Fruit fly (Drosophila melanogaster) whole organism, embryonic: ENCODE results near the gene CG31213.

Experiments
- Abd-B ChIP-seq: fragments of 200-800 bp; sonication (Bioruptor generic); optimal IDR thresholded peaks from 2 replicates; lab custom pipeline; 2018; ENCODE audit warnings: missing biosample characterization, mild to moderate bottlenecking, missing genetic modification characterization, moderate library complexity
- Ada2b ChIP-seq: fragments of 200-800 bp; sonication (Bioruptor generic); IDR thresholded peaks from 2 replicates; pipeline ENCODE4 v1.3.6; 2022; ENCODE audit warnings: missing biosample characterization, missing genetic modification characterization
- CG10267 ChIP-seq: fragments of 200-800 bp; sonication (Bioruptor generic); optimal IDR thresholded peaks from 2 replicates; lab custom pipeline; 2018; ENCODE audit warnings: missing biosample characterization, mild to moderate bottlenecking, missing genetic modification characterization, moderate library complexity
- CG10543 ChIP-seq: fragments of 200-800 bp; sonication (Bioruptor generic); optimal IDR thresholded peaks from 3 replicates; lab custom pipeline; 2017; ENCODE audit warnings: missing biosample characterization, mild to moderate bottlenecking, missing genetic modification characterization, moderate library complexity
- CG11398 ChIP-seq: fragments of 200-800 bp; sonication (Bioruptor generic); optimal IDR thresholded peaks from 2 replicates; lab custom pipeline; 2016; ENCODE audit warnings: missing biosample characterization, missing genetic modification characterization
- CG11504 ChIP-seq: fragments of 200-800 bp; sonication (Bioruptor generic); optimal IDR thresholded peaks from 3 replicates; lab custom pipeline; 2019; ENCODE audit warnings: missing biosample characterization, mild to moderate bottlenecking, missing genetic modification characterization, moderate library complexity
- CG13123 ChIP-seq: fragments of 200-800 bp; sonication (Bioruptor generic); optimal IDR thresholded peaks from 2 replicates; lab custom pipeline; 2016; ENCODE audit warnings: missing biosample characterization, missing genetic modification characterization
- CG14050 ChIP-seq: fragments of 200-800 bp; sonication (Bioruptor generic); IDR thresholded peaks from 3 replicates; pipeline ENCODE4 v1.3.6; 2022; ENCODE audit warnings: missing biosample characterization, missing genetic modification characterization
- CG16815 ChIP-seq: fragments of 200-800 bp; sonication (Bioruptor generic); optimal IDR thresholded peaks from 3 replicates; lab custom pipeline; 2017; ENCODE audit warnings: missing biosample characterization, mild to moderate bottlenecking, missing genetic modification characterization
- CG2120 ChIP-seq: fragments of 200-800 bp; sonication (Bioruptor generic); optimal IDR thresholded peaks from 3 replicates; lab custom pipeline; 2016; ENCODE audit warnings: missing biosample characterization, missing genetic modification characterization
- CG3163 ChIP-seq: fragments of 200-800 bp; sonication (Bioruptor generic); optimal IDR thresholded peaks from 3 replicates; lab custom pipeline; 2016; ENCODE audit warnings: missing biosample characterization, missing genetic modification characterization
- CG32532 ChIP-seq: fragments of 200-800 bp; sonication (Bioruptor generic); IDR thresholded peaks from 2 replicates; pipeline ENCODE4 v1.3.6; 2022; ENCODE audit warnings: missing biosample characterization, missing genetic modification characterization
- CG5245 ChIP-seq: fragments of 200-800 bp; sonication (Bioruptor generic); optimal IDR thresholded peaks from 3 replicates; lab custom pipeline; 2016; ENCODE audit warnings: missing biosample characterization, missing genetic modification characterization
- CG6689 ChIP-seq: fragments of 200-800 bp; sonication (Bioruptor generic); IDR thresholded peaks from 2 replicates; pipeline ENCODE4 v1.3.6; 2022; ENCODE audit warnings: missing biosample characterization, missing genetic modification characterization
- CG7372 ChIP-seq: fragments of 200-800 bp; sonication (Bioruptor generic); IDR thresholded peaks from 2 replicates; pipeline ENCODE4 v1.3.6; 2022; ENCODE audit warnings: missing biosample characterization, missing genetic modification characterization
- CG8089 ChIP-seq: fragments of 200-800 bp; sonication (Bioruptor generic); optimal IDR thresholded peaks from 3 replicates; lab custom pipeline; 2016; ENCODE audit warnings: missing biosample characterization, missing genetic modification characterization
- CG9437 ChIP-seq: fragments of 200-800 bp; sonication (Bioruptor generic); optimal IDR thresholded peaks from 2 replicates; lab custom pipeline; 2018; ENCODE audit warnings: missing biosample characterization, mild to moderate bottlenecking, missing genetic modification characterization
- D19A ChIP-seq: fragments of 200-800 bp; optimal IDR thresholded peaks from 3 replicates; lab custom pipeline; 2019; ENCODE audit warnings: missing biosample characterization, mild to moderate bottlenecking, missing genetic modification characterization, moderate library complexity
- Ets65A ChIP-seq: fragments of 200-800 bp; sonication (Bioruptor generic); peaks from one replicate; lab custom pipeline; 2016; ENCODE audit warnings: missing biosample characterization, missing genetic modification characterization
- Gug ChIP-seq: fragments of 200-800 bp; sonication (Bioruptor generic); IDR thresholded peaks from 4 replicates; pipeline ENCODE4 v1.3.6; 2022; ENCODE audit warnings: missing biosample characterization, missing genetic modification characterization
- HLHmδ ChIP-seq: fragments of 200-800 bp; sonication (Bioruptor generic); optimal IDR thresholded peaks from 2 replicates; lab custom pipeline; 2018; ENCODE audit warnings: missing biosample characterization, mild to moderate bottlenecking, missing genetic modification characterization, moderate library complexity
- Hmr ChIP-seq: fragments of 200-800 bp; sonication (Bioruptor generic); optimal IDR thresholded peaks from 3 replicates; lab custom pipeline; 2017; ENCODE audit warnings: mild to moderate bottlenecking, missing biosample characterization, missing genetic modification reagents, missing genetic modification characterization
- Hmx ChIP-seq: fragments of 200-800 bp; sonication (Bioruptor generic); optimal IDR thresholded peaks from 2 replicates; lab custom pipeline; 2016; ENCODE audit warnings: missing biosample characterization, missing genetic modification characterization
- Hsf ChIP-seq: fragments of 200-800 bp; sonication (Bioruptor generic); optimal IDR thresholded peaks from 3 replicates; lab custom pipeline; 2016; ENCODE audit warnings: missing biosample characterization, missing genetic modification characterization
- Lim3 ChIP-seq: fragments of 200-800 bp; sonication (Bioruptor generic); IDR thresholded peaks from 2 replicates; pipeline ENCODE4 v1.3.6; 2022; ENCODE audit warnings: missing biosample characterization, missing genetic modification characterization
- Meics ChIP-seq: fragments of 200-800 bp; sonication (Bioruptor generic); optimal IDR thresholded peaks from 2 replicates; lab custom pipeline; 2017; ENCODE audit warnings: missing biosample characterization, mild to moderate bottlenecking, missing genetic modification characterization
- Opbp ChIP-seq: fragments of 200-800 bp; sonication (Bioruptor generic); IDR thresholded peaks from 3 replicates; pipeline ENCODE4 v1.3.6; 2022; ENCODE audit warnings: missing biosample characterization, missing genetic modification characterization; ENCODE audit not compliant: partially characterized antibody
- Pdp1 ChIP-seq, 2 experiments: fragments of 200-800 bp; sonication (Bioruptor generic); optimal IDR thresholded peaks; 3 replicates each; lab custom pipeline; 2016; ENCODE audit warnings: missing biosample characterization in 2 of 2, missing genetic modification characterization in 2 of 2, mild to moderate bottlenecking in 1 of 2, moderate library complexity in 1 of 2
- Ptx1 ChIP-seq: fragments of 200-800 bp; sonication (Bioruptor generic); IDR thresholded peaks from 2 replicates; pipeline ENCODE4 v1.3.6; 2022; ENCODE audit warnings: missing biosample characterization, missing genetic modification characterization
- Sox100B ChIP-seq: fragments of 200-800 bp; sonication (Bioruptor generic); optimal IDR thresholded peaks from 3 replicates; lab custom pipeline; 2018; ENCODE audit warnings: missing biosample characterization, mild to moderate bottlenecking, missing genetic modification characterization
- Sox102F ChIP-seq: fragments of 200-800 bp; sonication (Bioruptor generic); optimal IDR thresholded peaks from 2 replicates; lab custom pipeline; 2018; ENCODE audit warnings: missing biosample characterization, mild to moderate bottlenecking, missing genetic modification characterization, moderate library complexity
- Spps ChIP-seq: fragments of 200-800 bp; sonication (Bioruptor generic); optimal IDR thresholded peaks from 2 replicates; lab custom pipeline; 2018; ENCODE audit warnings: missing biosample characterization, mild to moderate bottlenecking, missing genetic modification characterization
- ac ChIP-seq: fragments of 200-800 bp; sonication (Bioruptor generic); optimal IDR thresholded peaks from 3 replicates; lab custom pipeline; 2017; ENCODE audit warnings: missing biosample characterization, mild to moderate bottlenecking, missing genetic modification characterization
- bcd ChIP-seq: fragments of 200-800 bp; sonication (Bioruptor generic); optimal IDR thresholded peaks from 2 replicates; lab custom pipeline; 2017; ENCODE audit warnings: missing biosample characterization, mild to moderate bottlenecking, missing genetic modification characterization
- bowl ChIP-seq: fragments of 200-800 bp; sonication (Bioruptor generic); IDR thresholded peaks from 2 replicates; pipeline ENCODE4 v1.3.6; 2022; ENCODE audit warnings: missing biosample characterization, missing genetic modification characterization
- dmrt99B ChIP-seq: fragments of 200-800 bp; sonication (Bioruptor generic); optimal IDR thresholded peaks from 2 replicates; lab custom pipeline; 2018; ENCODE audit warnings: missing biosample characterization, mild to moderate bottlenecking, missing genetic modification characterization, moderate library complexity
- dysf ChIP-seq: fragments of 200-800 bp; sonication (Bioruptor generic); IDR thresholded peaks from 3 replicates; pipeline ENCODE4 v1.3.6; 2022; ENCODE audit warnings: missing biosample characterization, missing genetic modification characterization
- eve ChIP-seq, 2 experiments: fragments of >200 bp; optimal IDR thresholded peaks; 2 replicates each; lab custom pipeline; 2017; ENCODE audit warnings: missing biosample characterization in 2 of 2, missing genetic modification characterization in 2 of 2
- eyg ChIP-seq: fragments of 200-800 bp; sonication (Bioruptor generic); optimal IDR thresholded peaks from 3 replicates; lab custom pipeline; 2016; ENCODE audit warnings: missing biosample characterization, missing genetic modification characterization
- gem ChIP-seq: fragments of 200-800 bp; sonication (Bioruptor generic); optimal IDR thresholded peaks from 2 replicates; lab custom pipeline; 2019; ENCODE audit warnings: missing biosample characterization, mild to moderate bottlenecking, missing genetic modification characterization, moderate library complexity
- grau ChIP-seq: fragments of 200-800 bp; optimal IDR thresholded peaks from 3 replicates; lab custom pipeline; 2019; ENCODE audit warnings: missing biosample characterization, mild to moderate bottlenecking, missing genetic modification characterization, moderate library complexity
- nau ChIP-seq: fragments of 200-800 bp; sonication (Bioruptor generic); optimal IDR thresholded peaks from 3 replicates; lab custom pipeline; 2017; ENCODE audit warnings: missing biosample characterization, mild to moderate bottlenecking, missing genetic modification characterization, missing genetic modification reagents
- org-1 ChIP-seq: fragments of 200-800 bp; sonication (Bioruptor generic); optimal IDR thresholded peaks from 2 replicates; lab custom pipeline; 2017; ENCODE audit warnings: missing biosample characterization, missing genetic modification characterization
- phol ChIP-seq: fragments of 200-800 bp; sonication (Bioruptor generic); optimal IDR thresholded peaks from 3 replicates; lab custom pipeline; 2018; ENCODE audit warnings: missing biosample characterization, mild to moderate bottlenecking, missing genetic modification characterization, moderate library complexity
- prd ChIP-seq, 3 experiments: fragments of >200 bp in 2 of 3; fragments of 200-800 bp in 1 of 3; sonication (Bioruptor generic) in 1 of 3; optimal IDR thresholded peaks in 2 of 3; IDR thresholded peaks in 1 of 3; 2 replicates in 2 of 3; 3 replicates in 1 of 3; pipeline versions ENCODE4 v1.3.6 to Lab custom; 2017 to 2022; ENCODE audit warnings: missing biosample characterization in 1 of 3, missing genetic modification characterization in 1 of 3
- pzg ChIP-seq: fragments of 200-800 bp; sonication (Bioruptor generic); optimal IDR thresholded peaks from 3 replicates; lab custom pipeline; 2018; ENCODE audit warnings: missing biosample characterization, mild to moderate bottlenecking, missing genetic modification characterization, moderate library complexity
- seq ChIP-seq: fragments of 200-800 bp; sonication (Bioruptor generic); IDR thresholded peaks from 2 replicates; pipeline ENCODE4 v1.3.6; 2022; ENCODE audit warnings: missing biosample characterization, missing genetic modification characterization
- sisA ChIP-seq: fragments of 200-800 bp; sonication (Bioruptor generic); IDR thresholded peaks from 2 replicates; pipeline ENCODE4 v1.3.6; 2022; ENCODE audit warnings: missing biosample characterization, missing genetic modification characterization
- sqz ChIP-seq: fragments of 200-800 bp; sonication (Bioruptor generic); optimal IDR thresholded peaks from 3 replicates; lab custom pipeline; 2018; ENCODE audit warnings: missing biosample characterization, mild to moderate bottlenecking, missing genetic modification characterization
- sug ChIP-seq: fragments of 200-800 bp; optimal IDR thresholded peaks from 2 replicates; lab custom pipeline; 2019; ENCODE audit warnings: missing biosample characterization, mild to moderate bottlenecking, missing genetic modification characterization, moderate library complexity
- vfl ChIP-seq: fragments of 200-800 bp; sonication (Bioruptor generic); optimal IDR thresholded peaks from 2 replicates; lab custom pipeline; 2016; ENCODE audit warnings: missing biosample characterization, missing genetic modification characterization

CG31213 gene

dm6 chr3R:20001595-20001997 is 28.9 kb downstream of the CG31213 start (continued):
- TF ChIP-seq ac (GFP tag; lab: Kevin White, UChicago) (no peak), nau (GFP tag; lab: Kevin White, UChicago) (no peak), CG2120 (GFP tag; lab: Kevin White, UChicago) (peak; percentile 11), CG3163 (GFP tag; lab: Kevin White, UChicago) (no peak), CG10543 (GFP tag; lab: Kevin White, UChicago) (no peak), CG11398 (no peak), dmrt99B (tag; lab: Kevin White, UChicago) (peak; percentile 11), Hmx (GFP tag; lab: Kevin White, UChicago) (no peak), CG16815 (GFP tag; lab: Kevin White, UChicago) (no peak), sug (tag; lab: Kevin White, UChicago) (no peak), Spps (no peak), Ets65A (peak; percentile 91), dysf (GFP tag; lab: Robert Waterston, UW) (0 out of 3 replicates have a peak, but pooled peaks have one; percentile 21), bowl (no peak), Abd-B (GFP tag; lab: Kevin White, UChicago) (peak; percentile 35), bcd (GFP tag; lab: Kevin White, UChicago) (peak; percentile 21), Pdp1 (GFP tag; optimal IDR thresholded peaks at IDR 0.05; lab: Kevin White, UChicago) (peak in 1 of 2 experiments; percentile 8), seq (no peak), CG11504 (tag; lab: Kevin White, UChicago) (peak; percentile 45), Meics (no peak), eyg (no peak), pzg (no peak), Hsf (no peak), Gug (GFP tag; lab: Robert Waterston, UW) (no peak), eve (GFP tag; optimal IDR thresholded peaks at IDR 0.05; lab: Kevin White, UChicago) (peak in 1 of 2 experiments; percentile 32), CG10267 (peak; percentile 2), CG32532 (GFP tag; lab: Robert Waterston, UW) (peak; percentile 24; the same call in 1 of the 2 replicates), CG14050 (GFP tag; lab: Robert Waterston, UW) (no peak), CG13123 (no peak), phol (tag; lab: Kevin White, UChicago) (peak; percentile 26), Opbp (no peak), org-1 (GFP tag; lab: Kevin White, UChicago) (no peak), CG8089 (GFP tag; lab: Kevin White, UChicago) (no peak), CG9437 (GFP tag; lab: Kevin White, UChicago) (peak; percentile 15), CG6689 (0 out of 2 replicates have a peak, but pooled peaks have one; percentile 9), gem (tag; lab: Kevin White, UChicago) (peak; percentile 44), sqz (no peak), CG5245 (GFP tag; lab: Kevin White, UChicago) (no peak), Lim3 (no peak), Ada2b (GFP tag; lab: Robert Waterston, UW) (no peak), vfl (GFP tag; lab: Kevin White, UChicago) (no peak), grau (tag; lab: Kevin White, UChicago) (peak; percentile 9), HLHmδ (GFP tag; lab: Kevin White, UChicago) (no peak), Sox100B (peak; percentile 56), CG7372 (GFP tag; lab: Robert Waterston, UW) (no peak), prd (optimal IDR thresholded peaks at IDR 0.05; lab: Kevin White, UChicago) (no peak), prd (GFP tag; IDR thresholded peaks at IDR 0.05; lab: Robert Waterston, UW) (peak; percentile 15; the same call in 1 of the 3 replicates), D19A (tag; lab: Kevin White, UChicago) (peak; percentile 89), Ptx1 (peak; percentile 32; the same call in 1 of the 2 replicates), Hmr (GFP tag; lab: Kevin White, UChicago) (no peak), Sox102F (peak; percentile 24), sisA (GFP tag; lab: Robert Waterston, UW) (peak; percentile 25; the same call in 1 of the 2 replicates)
